Worm (Caenorhabditis elegans): ENCODE results near the gene Y51H4A.6.

DNA sequence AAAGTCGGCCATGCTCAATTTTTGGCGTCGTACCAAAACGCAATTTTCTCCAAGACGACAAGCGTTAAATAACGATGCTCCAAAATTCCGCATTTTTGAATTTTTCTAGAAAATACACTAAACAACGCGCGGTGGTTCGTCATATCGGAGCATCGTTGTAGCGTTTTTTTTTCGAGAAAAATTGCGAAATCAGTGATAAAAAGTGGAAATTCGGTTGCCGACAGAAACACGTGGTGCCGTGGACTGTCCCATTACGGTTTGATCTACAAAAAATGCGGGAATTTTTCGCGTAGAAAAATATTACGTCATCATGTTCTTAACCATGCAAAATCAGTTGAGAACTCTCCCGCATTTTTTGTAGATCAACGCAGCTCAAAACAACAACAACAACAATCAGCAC is 40.5 kb upstream of the Y51H4A.6 start:
- no peak for TF ChIP-seq zim-3 (tag; optimal IDR thresholded peaks at IDR 0.05)
- no peak for TF ChIP-seq chd-7 (tag; optimal IDR thresholded peaks at IDR 0.05)
- TF ChIP-seq ztf-22 (GFP tag; optimal IDR thresholded peaks at IDR 0.05) = no peak
- no peak for TF ChIP-seq unc-130 (GFP tag; optimal IDR thresholded peaks at IDR 0.05)
- no peak for TF ChIP-seq unc-62 (GFP tag; optimal IDR thresholded peaks at IDR 0.05)
- TF ChIP-seq ceh-100 (GFP tag; IDR thresholded peaks at IDR 0.05) = no peak
- no peak for TF ChIP-seq K11D2.4 (GFP tag; IDR thresholded peaks at IDR 0.05)
- no peak for TF ChIP-seq ceh-58 (GFP tag; IDR thresholded peaks at IDR 0.05)
- no peak for TF ChIP-seq nfyb-1 (GFP tag; IDR thresholded peaks at IDR 0.05)
- TF ChIP-seq dpff-1 (tag; optimal IDR thresholded peaks at IDR 0.05) = no peak
- no peak for TF ChIP-seq ama-1 (optimal IDR thresholded peaks at IDR 0.05)
- TF ChIP-seq ama-1 (GFP tag; optimal IDR thresholded peaks at IDR 0.05) = no peak
